Fruit fly (Drosophila melanogaster): ENCODE data around the gene CG43815.

dm6 chr2L:3569892-3570291 is 6.1 kb upstream of the CG43815 start:
- TF ChIP-seq Pif1B (GFP tag; optimal IDR thresholded peaks at IDR 0.05) (no peak), Ets98B (GFP tag; IDR thresholded peaks at IDR 0.05) (no peak)
